Worm (Caenorhabditis elegans): ENCODE data around the gene flp-24.

Gene flp-24

ce11 chrIII:728694-729093 lies 3.8 kb downstream of the flp-24 start:
- TF ChIP-seq tab-1 (GFP tag; IDR thresholded peaks at IDR 0.05), result no peak

ce11 chrIII:740382-740781 lies 15.5 kb downstream of the flp-24 start, which contains the start of gene idpp-1:
Gene idpp-1 (plus strand): TSS chrIII:740682.
- TF ChIP-seq cog-1 (tag; optimal IDR thresholded peaks at IDR 0.05) (no peak), tab-1 (GFP tag; IDR thresholded peaks at IDR 0.05) (no peak), ztf-29 (GFP tag; IDR thresholded peaks at IDR 0.05) (no peak), klf-2 (GFP tag; conservative IDR thresholded peaks at IDR 0.05) (no peak), ztf-23 (GFP tag; IDR thresholded peaks at IDR 0.05) (no peak), med-1 (GFP tag; optimal IDR thresholded peaks at IDR 0.05; ENCODE audit: insufficient read depth) (no peak), ref-1 (GFP tag; conservative IDR thresholded peaks at IDR 0.05) (no peak), T22C8.4 (GFP tag; IDR thresholded peaks at IDR 0.05) (no peak), flt-1 (GFP tag; IDR thresholded peaks at IDR 0.05) (no peak)

- no peak for TF ChIP-seq tab-1 (GFP tag; IDR thresholded peaks at IDR 0.05)
These were observed 19.5 kb downstream of the flp-24 start for ce11 chrIII:744459-744858.

- TF ChIP-seq klf-2 (GFP tag; conservative IDR thresholded peaks at IDR 0.05) (no peak), tab-1 (GFP tag; IDR thresholded peaks at IDR 0.05) (no peak), flt-1 (GFP tag; IDR thresholded peaks at IDR 0.05) (no peak), cog-1 (tag; optimal IDR thresholded peaks at IDR 0.05) (no peak), ztf-29 (GFP tag; IDR thresholded peaks at IDR 0.05) (no peak), ztf-23 (GFP tag; IDR thresholded peaks at IDR 0.05) (no peak), ref-1 (GFP tag; conservative IDR thresholded peaks at IDR 0.05) (no peak), T22C8.4 (GFP tag; IDR thresholded peaks at IDR 0.05) (no peak), med-1 (GFP tag; optimal IDR thresholded peaks at IDR 0.05; ENCODE audit: insufficient read depth) (no peak)
These were observed 23.9 kb downstream of the flp-24 start for ce11 chrIII:748782-749181.

ce11 chrIII:750028-750427 lies 25.1 kb downstream of the flp-24 start:
- TF ChIP-seq ztf-29 (GFP tag; IDR thresholded peaks at IDR 0.05) (no peak), ref-1 (GFP tag; conservative IDR thresholded peaks at IDR 0.05) (no peak), cog-1 (tag; optimal IDR thresholded peaks at IDR 0.05) (no peak), flt-1 (GFP tag; IDR thresholded peaks at IDR 0.05) (no peak), ztf-23 (GFP tag; IDR thresholded peaks at IDR 0.05) (no peak), T22C8.4 (GFP tag; IDR thresholded peaks at IDR 0.05) (no peak), klf-2 (GFP tag; conservative IDR thresholded peaks at IDR 0.05) (no peak), med-1 (GFP tag; optimal IDR thresholded peaks at IDR 0.05; ENCODE audit: insufficient read depth) (no peak), tab-1 (GFP tag; IDR thresholded peaks at IDR 0.05) (no peak)

ce11 chrIII:752326-752725 lies 27.4 kb downstream of the flp-24 start, which contains the start of gene pat-12:
Gene pat-12 (minus strand): TSS chrIII:752426.
- TF ChIP-seq flt-1 (GFP tag; IDR thresholded peaks at IDR 0.05), result no peak
- TF ChIP-seq klf-2 (GFP tag; conservative IDR thresholded peaks at IDR 0.05), result no peak
- no peak for TF ChIP-seq cog-1 (tag; optimal IDR thresholded peaks at IDR 0.05)
- TF ChIP-seq ztf-23 (GFP tag; IDR thresholded peaks at IDR 0.05), result no peak
- TF ChIP-seq tab-1 (GFP tag; IDR thresholded peaks at IDR 0.05), result no peak
- no peak for TF ChIP-seq med-1 (GFP tag; optimal IDR thresholded peaks at IDR 0.05; ENCODE audit: insufficient read depth)
- no peak for TF ChIP-seq ztf-29 (GFP tag; IDR thresholded peaks at IDR 0.05)
- TF ChIP-seq ref-1 (GFP tag; conservative IDR thresholded peaks at IDR 0.05), result no peak
- TF ChIP-seq T22C8.4 (GFP tag; IDR thresholded peaks at IDR 0.05), result no peak

ce11 chrIII:754371-754770 lies 29.5 kb downstream of the flp-24 start:
- TF ChIP-seq ztf-29 (GFP tag; IDR thresholded peaks at IDR 0.05) (no peak), cog-1 (tag; optimal IDR thresholded peaks at IDR 0.05) (no peak), tab-1 (GFP tag; IDR thresholded peaks at IDR 0.05) (no peak), T22C8.4 (GFP tag; IDR thresholded peaks at IDR 0.05) (no peak), klf-2 (GFP tag; conservative IDR thresholded peaks at IDR 0.05) (no peak)

ce11 chrIII:757981-758380 lies 33.1 kb downstream of the flp-24 start, which contains the start of gene T17H7.7:
Gene T17H7.7 (minus strand): TSS chrIII:758081.
- TF ChIP-seq T22C8.4 (GFP tag; IDR thresholded peaks at IDR 0.05) (no peak), med-1 (GFP tag; optimal IDR thresholded peaks at IDR 0.05; ENCODE audit: insufficient read depth) (no peak), ztf-29 (GFP tag; IDR thresholded peaks at IDR 0.05) (no peak), ref-1 (GFP tag; conservative IDR thresholded peaks at IDR 0.05) (no peak), klf-2 (GFP tag; conservative IDR thresholded peaks at IDR 0.05) (no peak), tab-1 (GFP tag; IDR thresholded peaks at IDR 0.05) (no peak), ztf-23 (GFP tag; IDR thresholded peaks at IDR 0.05) (no peak), cog-1 (tag; optimal IDR thresholded peaks at IDR 0.05) (no peak), flt-1 (GFP tag; IDR thresholded peaks at IDR 0.05) (no peak)

ce11 chrIII:759675-760074 lies 34.8 kb downstream of the flp-24 start:
- no peak for TF ChIP-seq flt-1 (GFP tag; IDR thresholded peaks at IDR 0.05)
- no peak for TF ChIP-seq klf-2 (GFP tag; conservative IDR thresholded peaks at IDR 0.05)
- no peak for TF ChIP-seq T22C8.4 (GFP tag; IDR thresholded peaks at IDR 0.05)
- TF ChIP-seq ref-1 (GFP tag; conservative IDR thresholded peaks at IDR 0.05), result no peak
- no peak for TF ChIP-seq cog-1 (tag; optimal IDR thresholded peaks at IDR 0.05)
- no peak for TF ChIP-seq tab-1 (GFP tag; IDR thresholded peaks at IDR 0.05)
- TF ChIP-seq ztf-23 (GFP tag; IDR thresholded peaks at IDR 0.05), result no peak
- TF ChIP-seq med-1 (GFP tag; optimal IDR thresholded peaks at IDR 0.05; ENCODE audit: insufficient read depth), result no peak
- TF ChIP-seq ztf-29 (GFP tag; IDR thresholded peaks at IDR 0.05), result no peak

ce11 chrIII:761476-761875 lies 36.6 kb downstream of the flp-24 start, which contains the start of gene nlp-52:
Gene nlp-52 (plus strand): TSS chrIII:761776.
- TF ChIP-seq med-1 (GFP tag; optimal IDR thresholded peaks at IDR 0.05; ENCODE audit: insufficient read depth), result no peak
- TF ChIP-seq cog-1 (tag; optimal IDR thresholded peaks at IDR 0.05), result no peak
- no peak for TF ChIP-seq ztf-29 (GFP tag; IDR thresholded peaks at IDR 0.05)
- TF ChIP-seq ztf-23 (GFP tag; IDR thresholded peaks at IDR 0.05), result no peak
- no peak for TF ChIP-seq tab-1 (GFP tag; IDR thresholded peaks at IDR 0.05)
- no peak for TF ChIP-seq klf-2 (GFP tag; conservative IDR thresholded peaks at IDR 0.05)
- TF ChIP-seq T22C8.4 (GFP tag; IDR thresholded peaks at IDR 0.05), result no peak
- TF ChIP-seq flt-1 (GFP tag; IDR thresholded peaks at IDR 0.05), result no peak
- TF ChIP-seq ref-1 (GFP tag; conservative IDR thresholded peaks at IDR 0.05), result no peak

All from whole organism, midembryonic.